Worm (Caenorhabditis elegans) whole organism, L3 larva: Measurements from ENCODE around the gene M7.12.

Source experiments
- R02D3.7 ChIP-seq: fragments of 150-350 bp; optimal IDR thresholded peaks from 2 replicates; lab custom pipeline; 2014; ENCODE audit warnings: missing biosample characterization, missing genetic modification characterization
- ZK546.5 ChIP-seq: sonication (generic microtip); optimal IDR thresholded peaks from 2 replicates; lab custom pipeline; 2017; ENCODE audit warnings: missing biosample characterization, missing genetic modification characterization
- ama-1 ChIP-seq: fragments of 150-350 bp; optimal IDR thresholded peaks from 2 replicates; lab custom pipeline; 2018
- ceh-28 ChIP-seq: fragments of 150-350 bp; optimal IDR thresholded peaks from 2 replicates; lab custom pipeline; 2014; ENCODE audit warnings: missing biosample characterization, missing genetic modification reagents, missing genetic modification characterization
- ceh-82 ChIP-seq: fragments of 150-350 bp; optimal IDR thresholded peaks from 2 replicates; lab custom pipeline; 2014; ENCODE audit warnings: missing biosample characterization, missing genetic modification characterization
- daf-12 ChIP-seq: fragments of 150-350 bp; optimal IDR thresholded peaks from 2 replicates; lab custom pipeline; 2014; ENCODE audit warnings: missing biosample characterization, missing genetic modification reagents, missing genetic modification characterization
- egl-27 ChIP-seq: sonication (generic microtip); optimal IDR thresholded peaks from 4 replicates; lab custom pipeline; 2017; ENCODE audit warnings: missing biosample characterization, missing genetic modification reagents, missing genetic modification characterization
- elt-1 ChIP-seq: fragments of 150-350 bp; optimal IDR thresholded peaks from 2 replicates; lab custom pipeline; 2014; ENCODE audit warnings: missing biosample characterization, missing genetic modification characterization
- elt-2 ChIP-seq: sonication (generic microtip); optimal IDR thresholded peaks from 2 replicates; lab custom pipeline; 2016; ENCODE audit warnings: missing genetic modification reagents, mild to moderate bottlenecking, missing genetic modification characterization, missing compliant biosample characterization
- elt-3 ChIP-seq, 3 experiments: fragments of 150-350 bp in 1 of 3; sonication (generic microtip) in 2 of 3; optimal IDR thresholded peaks; 2 replicates in 2 of 3; 4 replicates in 1 of 3; lab custom pipeline; 2014 to 2017; ENCODE audit warnings: missing biosample characterization in 3 of 3, missing genetic modification characterization in 3 of 3
- eor-1 ChIP-seq, 2 experiments: fragments of 150-350 bp; optimal IDR thresholded peaks; 2 replicates each; lab custom pipeline; 2014 to 2018; ENCODE audit warnings: missing biosample characterization in 2 of 2, missing genetic modification characterization in 2 of 2
- fkh-10 ChIP-seq: sonication (generic microtip); optimal IDR thresholded peaks from 2 replicates; lab custom pipeline; 2017; ENCODE audit warnings: missing biosample characterization, missing genetic modification reagents, missing genetic modification characterization
- fkh-2 ChIP-seq: fragments of 150-350 bp; optimal IDR thresholded peaks from 2 replicates; lab custom pipeline; 2014; ENCODE audit warnings: missing biosample characterization, missing genetic modification reagents, missing genetic modification characterization
- fos-1 ChIP-seq: fragments of 150-350 bp; optimal IDR thresholded peaks from 2 replicates; lab custom pipeline; 2014; ENCODE audit warnings: missing biosample characterization, missing genetic modification characterization
- hmg-11 ChIP-seq: sonication (generic microtip); optimal IDR thresholded peaks from 2 replicates; lab custom pipeline; 2016; ENCODE audit warnings: missing genetic modification characterization, missing compliant biosample characterization
- jun-1 ChIP-seq: fragments of 150-350 bp; optimal IDR thresholded peaks from 2 replicates; lab custom pipeline; 2014; ENCODE audit warnings: missing biosample characterization, missing genetic modification reagents, missing genetic modification characterization
- lsy-12 ChIP-seq: sonication (generic microtip); optimal IDR thresholded peaks from 2 replicates; lab custom pipeline; 2016; ENCODE audit warnings: mild to moderate bottlenecking, missing genetic modification characterization, missing compliant biosample characterization
- mdl-1 ChIP-seq: fragments of 150-350 bp; optimal IDR thresholded peaks from 2 replicates; lab custom pipeline; 2014; ENCODE audit warnings: missing biosample characterization, missing genetic modification characterization
- mml-1 ChIP-seq: fragments of 150-350 bp; sonication (generic microtip); optimal IDR thresholded peaks from 3 replicates; lab custom pipeline; 2014; ENCODE audit warnings: missing biosample characterization, missing genetic modification characterization
- nhr-11 ChIP-seq: fragments of 150-350 bp; optimal IDR thresholded peaks from 2 replicates; lab custom pipeline; 2014; ENCODE audit warnings: missing biosample characterization, missing genetic modification characterization
- nhr-12 ChIP-seq: fragments of 150-350 bp; optimal IDR thresholded peaks from 2 replicates; lab custom pipeline; 2014; ENCODE audit warnings: missing biosample characterization, missing genetic modification characterization
- nhr-23 ChIP-seq: fragments of 150-350 bp; optimal IDR thresholded peaks from 2 replicates; lab custom pipeline; 2014; ENCODE audit warnings: missing biosample characterization, missing genetic modification reagents, missing genetic modification characterization
- nhr-237 ChIP-seq: fragments of 150-350 bp; optimal IDR thresholded peaks from 2 replicates; lab custom pipeline; 2014; ENCODE audit warnings: missing biosample characterization, missing genetic modification characterization
- nhr-25 ChIP-seq: sonication (generic microtip); optimal IDR thresholded peaks from 2 replicates; lab custom pipeline; 2017; ENCODE audit warnings: missing biosample characterization, missing genetic modification characterization
- nhr-43 ChIP-seq: sonication (generic microtip); optimal IDR thresholded peaks from 2 replicates; lab custom pipeline; 2016; ENCODE audit warnings: mild to moderate bottlenecking, missing genetic modification characterization, missing compliant biosample characterization; ENCODE audit not compliant: poor library complexity, severe bottlenecking
- nhr-67 ChIP-seq: fragments of 150-350 bp; optimal IDR thresholded peaks from 2 replicates; lab custom pipeline; 2014; ENCODE audit warnings: missing biosample characterization, missing genetic modification characterization
- pha-4 ChIP-seq: fragments of 150-350 bp; optimal IDR thresholded peaks from 2 replicates; lab custom pipeline; 2014; ENCODE audit warnings: missing biosample characterization, missing genetic modification reagents, missing genetic modification characterization
- pqm-1 ChIP-seq: fragments of 150-350 bp; optimal IDR thresholded peaks from 2 replicates; lab custom pipeline; 2017; ENCODE audit warnings: missing biosample characterization, missing genetic modification characterization, inconsistent platforms
- skn-1 ChIP-seq: fragments of 150-350 bp; optimal IDR thresholded peaks from 2 replicates; lab custom pipeline; 2014; ENCODE audit warnings: missing biosample characterization, missing genetic modification characterization
- snpc-4 ChIP-seq: fragments of 150-350 bp; optimal IDR thresholded peaks from 2 replicates; lab custom pipeline; 2014; ENCODE audit warnings: missing biosample characterization, missing genetic modification characterization
- tbx-2 ChIP-seq: sonication (generic microtip); optimal IDR thresholded peaks from 2 replicates; lab custom pipeline; 2016; ENCODE audit warnings: mild to moderate bottlenecking, missing genetic modification characterization, missing compliant biosample characterization
- unc-39 ChIP-seq: sonication (generic microtip); optimal IDR thresholded peaks from 4 replicates; lab custom pipeline; 2017; ENCODE audit warnings: missing biosample characterization, missing genetic modification characterization
- unc-62 ChIP-seq: fragments of 150-350 bp; sonication (generic microtip); optimal IDR thresholded peaks from 4 replicates; lab custom pipeline; 2014; ENCODE audit warnings: missing biosample characterization, missing genetic modification reagents, missing genetic modification characterization
- ztf-11 ChIP-seq: fragments of 150-350 bp; optimal IDR thresholded peaks from 2 replicates; lab custom pipeline; 2014; ENCODE audit warnings: missing biosample characterization, missing genetic modification characterization

The M7.12 gene

ce11 chrIV:11101383-11101782, 3.6 kb upstream of the M7.12 start, which contains the start of gene srlf-18:
Gene srlf-18, minus strand, starts transcription at chrIV:11101483.
- TF ChIP-seq elt-3 (tag; optimal IDR thresholded peaks at IDR 0.05; lab: Kevin White, UChicago) (no peak), egl-27 (tag; lab: Kevin White, UChicago) (no peak), tbx-2 (tag; lab: Kevin White, UChicago) (no peak)

ce11 chrIV:11100271-11100670, 2.5 kb upstream of the M7.12 start, which contains the start of gene str-3:
Gene str-3, minus strand, starts transcription at chrIV:11100371.
- TF ChIP-seq skn-1 (tag; lab: Kevin White, UChicago) (no peak), ztf-11 (tag; lab: Kevin White, UChicago) (no peak), nhr-12 (tag; lab: Kevin White, UChicago) (no peak), lsy-12 (tag; lab: Kevin White, UChicago) (no peak), unc-39 (tag; lab: Kevin White, UChicago) (no peak), R02D3.7 (no peak), nhr-11 (tag; lab: Kevin White, UChicago) (no peak), snpc-4 (no peak), ceh-82 (tag; lab: Kevin White, UChicago) (no peak), fos-1 (tag; lab: Kevin White, UChicago) (no peak), nhr-25 (no peak), ama-1 (lab: Kevin White, UChicago) (no peak), nhr-237 (tag; lab: Kevin White, UChicago) (no peak), nhr-67 (tag; lab: Kevin White, UChicago) (no peak), mml-1 (tag; lab: Kevin White, UChicago) (no peak), hmg-11 (tag; lab: Kevin White, UChicago) (no peak), mdl-1 (tag; lab: Kevin White, UChicago) (no peak), nhr-43 (no peak), elt-2 (tag; lab: Kevin White, UChicago) (no peak)
- TF ChIP-seq, all 47 proteins: peak for 0

ce11 chrIV:11094974-11095373, 2.8 kb downstream of the M7.12 start, which contains the start of gene M7.8:
Gene M7.8, minus strand, starts transcription at chrIV:11095085.
- TF ChIP-seq fkh-10 (GFP tag; lab: Kevin White, UChicago) (peak; percentile 76), ceh-82 (tag; lab: Kevin White, UChicago) (no peak)
- TF ChIP-seq, all 47 proteins: peak for 1

- no peak for TF ChIP-seq ZK546.5 (tag; lab: Kevin White, UChicago)
- TF ChIP-seq pha-4 (tag; lab: Kevin White, UChicago): no peak
- no peak for TF ChIP-seq elt-3 (tag; optimal IDR thresholded peaks at IDR 0.05; lab: Kevin White, UChicago)
- no peak for TF ChIP-seq pqm-1 (tag; lab: Kevin White, UChicago)
- no peak for TF ChIP-seq eor-1 (tag; optimal IDR thresholded peaks at IDR 0.05; lab: Kevin White, UChicago)
- no peak for TF ChIP-seq daf-12
Measured at ce11 chrIV:11094052-11094451, 3.7 kb downstream of the M7.12 start.

ce11 chrIV:11092502-11093080, 5.2 kb downstream of the M7.12 start, which contains the start of gene bcc-1:
Gene bcc-1, minus strand, starts transcription at chrIV:11092552.
- TF ChIP-seq ceh-28 (tag; lab: Kevin White, UChicago): peak; percentile 19
- no peak for TF ChIP-seq skn-1 (tag; lab: Kevin White, UChicago)
- TF ChIP-seq elt-3 (tag; optimal IDR thresholded peaks at IDR 0.05; lab: Kevin White, UChicago): peak in 1 of 3 experiments; percentile 57
- TF ChIP-seq nhr-43: peak; percentile 0
- no peak for TF ChIP-seq nhr-12 (tag; lab: Kevin White, UChicago)
- peak; percentile 69 for TF ChIP-seq unc-62 (GFP tag; lab: Kevin White, UChicago)
- peak; percentile 1 for TF ChIP-seq egl-27 (tag; lab: Kevin White, UChicago)
- TF ChIP-seq elt-1 (tag; lab: Kevin White, UChicago): no peak
- TF ChIP-seq nhr-23 (tag; lab: Kevin White, UChicago): peak; percentile 88
- no peak for TF ChIP-seq jun-1 (tag; lab: Kevin White, UChicago)
- no peak for TF ChIP-seq snpc-4
- no peak for TF ChIP-seq fkh-2 (tag; lab: Kevin White, UChicago)
- no peak for TF ChIP-seq mml-1 (tag; lab: Kevin White, UChicago)
